Fruit fly (Drosophila melanogaster) whole organism, embryonic: ENCODE measurements around the gene CG7530.
A peak's percentile ranks its signal among the peaks of the same experiment; 100 is the strongest.

Source experiments
- ATbp ChIP-seq: fragments of 200-800 bp; sonication (Bioruptor generic); optimal IDR thresholded peaks from 2 replicates; lab custom pipeline; 2017; ENCODE audit warnings: missing biosample characterization, mild to moderate bottlenecking, missing genetic modification characterization, missing genetic modification reagents
- C15 ChIP-seq: fragments of 200-800 bp; sonication (Bioruptor generic); IDR thresholded peaks from 3 replicates; pipeline ENCODE4 v1.3.6; 2022; ENCODE audit warnings: missing biosample characterization, missing genetic modification characterization
- CG10431 ChIP-seq: fragments of 200-800 bp; sonication (Bioruptor generic); optimal IDR thresholded peaks from 3 replicates; lab custom pipeline; 2018; ENCODE audit warnings: missing biosample characterization, mild to moderate bottlenecking, missing genetic modification characterization
- CG10462 ChIP-seq: fragments of 200-800 bp; sonication (Bioruptor generic); optimal IDR thresholded peaks from 2 replicates; lab custom pipeline; 2016; ENCODE audit warnings: missing biosample characterization, missing genetic modification characterization
- CG12659 ChIP-seq: fragments of 200-800 bp; sonication (Bioruptor generic); optimal IDR thresholded peaks from 3 replicates; lab custom pipeline; 2017; ENCODE audit warnings: mild to moderate bottlenecking, missing biosample characterization, missing genetic modification reagents, missing genetic modification characterization
- CG15601 ChIP-seq: fragments of 200-800 bp; sonication (Bioruptor generic); optimal IDR thresholded peaks from 3 replicates; lab custom pipeline; 2019; ENCODE audit warnings: missing biosample characterization, mild to moderate bottlenecking, missing genetic modification characterization, moderate library complexity
- CG15696 ChIP-seq: fragments of 200-800 bp; sonication (Bioruptor generic); optimal IDR thresholded peaks from 2 replicates; lab custom pipeline; 2019; ENCODE audit warnings: missing biosample characterization, mild to moderate bottlenecking, missing genetic modification characterization, moderate library complexity
- CG16813 ChIP-seq: fragments of 200-800 bp; sonication (Bioruptor generic); IDR thresholded peaks from 3 replicates; pipeline ENCODE4 v1.3.6; 2022; ENCODE audit warnings: missing biosample characterization, missing genetic modification characterization; ENCODE audit not compliant: partially characterized antibody
- CG16863 ChIP-seq: fragments of 200-800 bp; sonication (Bioruptor generic); optimal IDR thresholded peaks from 3 replicates; lab custom pipeline; 2016; ENCODE audit warnings: missing biosample characterization, missing genetic modification characterization
- CG17361 ChIP-seq: fragments of 200-800 bp; sonication (Bioruptor generic); IDR thresholded peaks from 3 replicates; pipeline ENCODE4 v1.3.6; 2022; ENCODE audit warnings: missing biosample characterization, missing genetic modification characterization
- CG18011 ChIP-seq: fragments of 200-800 bp; sonication (Bioruptor generic); optimal IDR thresholded peaks from 2 replicates; lab custom pipeline; 2017; ENCODE audit warnings: missing biosample characterization, missing genetic modification characterization, mild to moderate bottlenecking, moderate library complexity, missing genotype
- CG2116 ChIP-seq: fragments of 200-800 bp; sonication (Bioruptor generic); optimal IDR thresholded peaks from 3 replicates; lab custom pipeline; 2018; ENCODE audit warnings: missing biosample characterization, mild to moderate bottlenecking, missing genetic modification characterization
- CG3726 ChIP-seq: fragments of 200-800 bp; sonication (Bioruptor generic); IDR thresholded peaks from 3 replicates; pipeline ENCODE4, ENCODE4 v1.3.6; 2022; ENCODE audit warnings: missing biosample characterization, missing genetic modification characterization
- CG5953 ChIP-seq: fragments of 200-800 bp; sonication (Bioruptor generic); IDR thresholded peaks from 2 replicates; pipeline ENCODE4 v1.3.6; 2022; ENCODE audit warnings: missing biosample characterization, missing genetic modification characterization
- CG6254 ChIP-seq: fragments of 200-800 bp; sonication (Bioruptor generic); optimal IDR thresholded peaks from 3 replicates; lab custom pipeline; 2017; ENCODE audit warnings: mild to moderate bottlenecking, missing biosample characterization, missing genetic modification reagents, missing genetic modification characterization
- CG6813 ChIP-seq: fragments of 200-800 bp; sonication (Bioruptor generic); optimal IDR thresholded peaks from 2 replicates; lab custom pipeline; 2017; ENCODE audit warnings: missing biosample characterization, missing genetic modification characterization, mild to moderate bottlenecking, moderate library complexity, missing genetic modification reagents
- CG8359 ChIP-seq: fragments of 200-800 bp; sonication (Bioruptor generic); optimal IDR thresholded peaks from 2 replicates; lab custom pipeline; 2017; ENCODE audit warnings: missing biosample characterization, mild to moderate bottlenecking, missing genetic modification characterization, borderline replicate concordance
- CG8478 ChIP-seq: fragments of >200 bp; optimal IDR thresholded peaks from 2 replicates; lab custom pipeline; 2018
- CG8765 ChIP-seq: fragments of 200-800 bp; sonication (Bioruptor generic); IDR thresholded peaks from 2 replicates; pipeline ENCODE4 v1.3.6; 2022; ENCODE audit warnings: missing biosample characterization, missing genetic modification characterization
- CG9215 ChIP-seq: fragments of 200-800 bp; sonication (Bioruptor generic); IDR thresholded peaks from 2 replicates; pipeline ENCODE4 v1.3.6; 2022; ENCODE audit warnings: missing biosample characterization, missing genetic modification characterization
- CG9817 ChIP-seq: fragments of 200-800 bp; sonication (Bioruptor generic); optimal IDR thresholded peaks from 2 replicates; lab custom pipeline; 2018; ENCODE audit warnings: missing biosample characterization, mild to moderate bottlenecking, missing genetic modification characterization, moderate library complexity
- Dip2 ChIP-seq: fragments of 200-800 bp; sonication (Bioruptor generic); IDR thresholded peaks from 2 replicates; pipeline ENCODE4 v1.3.6; 2022; ENCODE audit warnings: missing biosample characterization, missing genetic modification characterization
- Gsc ChIP-seq: fragments of 200-800 bp; sonication (Bioruptor generic); IDR thresholded peaks from 2 replicates; pipeline ENCODE4 v1.3.6; 2022; ENCODE audit warnings: missing biosample characterization, missing genetic modification characterization
- Hmr ChIP-seq: fragments of 200-800 bp; sonication (Bioruptor generic); optimal IDR thresholded peaks from 3 replicates; lab custom pipeline; 2017; ENCODE audit warnings: mild to moderate bottlenecking, missing biosample characterization, missing genetic modification reagents, missing genetic modification characterization
- NFAT ChIP-seq: fragments of 200-800 bp; sonication (Bioruptor generic); IDR thresholded peaks from 2 replicates; pipeline ENCODE4 v1.3.6; 2022; ENCODE audit warnings: missing biosample characterization, missing genetic modification characterization
- Optix ChIP-seq: fragments of 200-800 bp; sonication (Bioruptor generic); IDR thresholded peaks from 3 replicates; pipeline ENCODE4 v1.3.6; 2022; ENCODE audit warnings: missing biosample characterization, missing genetic modification characterization
- Tbp ChIP-seq: fragments of >200 bp; optimal IDR thresholded peaks from 2 replicates; lab custom pipeline; 2018; ENCODE audit warnings: missing biosample characterization, missing genetic modification characterization
- bbx ChIP-seq: fragments of 200-800 bp; sonication (Bioruptor generic); IDR thresholded peaks from 2 replicates; pipeline ENCODE4 v1.3.6; 2022; ENCODE audit warnings: missing biosample characterization, missing genetic modification characterization; ENCODE audit not compliant: partially characterized antibody
- cg ChIP-seq: fragments of 200-800 bp; sonication (Bioruptor generic); optimal IDR thresholded peaks from 3 replicates; lab custom pipeline; 2019; ENCODE audit warnings: missing biosample characterization, mild to moderate bottlenecking, missing genetic modification characterization, moderate library complexity
- dm ChIP-seq: fragments of 200-800 bp; sonication (Bioruptor generic); optimal IDR thresholded peaks from 3 replicates; lab custom pipeline; 2016; ENCODE audit warnings: missing biosample characterization, missing genetic modification characterization
- en ChIP-seq: fragments of 200-800 bp; sonication (Bioruptor generic); optimal IDR thresholded peaks from 2 replicates; lab custom pipeline; 2016; ENCODE audit warnings: missing biosample characterization, missing genetic modification characterization
- gem ChIP-seq: fragments of 200-800 bp; sonication (Bioruptor generic); optimal IDR thresholded peaks from 2 replicates; lab custom pipeline; 2019; ENCODE audit warnings: missing biosample characterization, mild to moderate bottlenecking, missing genetic modification characterization, moderate library complexity
- grn ChIP-seq: fragments of 200-800 bp; sonication (Bioruptor generic); optimal IDR thresholded peaks from 3 replicates; lab custom pipeline; 2017; ENCODE audit warnings: missing biosample characterization, missing genetic modification characterization
- klu ChIP-seq: fragments of 200-800 bp; sonication (Bioruptor generic); IDR thresholded peaks from 2 replicates; pipeline ENCODE4 v1.3.6; 2022; ENCODE audit warnings: missing biosample characterization, missing genetic modification characterization
- prd ChIP-seq, 3 experiments: fragments of >200 bp in 2 of 3; fragments of 200-800 bp in 1 of 3; sonication (Bioruptor generic) in 1 of 3; optimal IDR thresholded peaks in 2 of 3; IDR thresholded peaks in 1 of 3; 2 replicates in 2 of 3; 3 replicates in 1 of 3; pipeline versions ENCODE4 v1.3.6 to Lab custom; 2017 to 2022; ENCODE audit warnings: missing biosample characterization in 1 of 3, missing genetic modification characterization in 1 of 3
- pum ChIP-seq: fragments of 200-800 bp; sonication (Bioruptor generic); optimal IDR thresholded peaks from 2 replicates; lab custom pipeline; 2016; ENCODE audit warnings: missing biosample characterization, missing genetic modification characterization
- seq ChIP-seq: fragments of 200-800 bp; sonication (Bioruptor generic); IDR thresholded peaks from 2 replicates; pipeline ENCODE4 v1.3.6; 2022; ENCODE audit warnings: missing biosample characterization, missing genetic modification characterization
- so ChIP-seq: fragments of 200-800 bp; sonication (Bioruptor generic); IDR thresholded peaks from 3 replicates; pipeline ENCODE4 v1.3.6; 2022; ENCODE audit warnings: missing biosample characterization, missing genetic modification characterization
- sqz ChIP-seq: fragments of 200-800 bp; sonication (Bioruptor generic); optimal IDR thresholded peaks from 3 replicates; lab custom pipeline; 2018; ENCODE audit warnings: missing biosample characterization, mild to moderate bottlenecking, missing genetic modification characterization
- tap ChIP-seq: fragments of 200-800 bp; optimal IDR thresholded peaks from 3 replicates; lab custom pipeline; 2019; ENCODE audit warnings: missing biosample characterization, mild to moderate bottlenecking, missing genetic modification characterization, moderate library complexity
- tna ChIP-seq: fragments of 200-800 bp; sonication (Bioruptor generic); IDR thresholded peaks from 2 replicates; pipeline ENCODE4 v1.3.6; 2022; ENCODE audit warnings: missing biosample characterization, missing genetic modification characterization; ENCODE audit not compliant: partially characterized antibody
- twi ChIP-seq: fragments of 200-800 bp; optimal IDR thresholded peaks from 2 replicates; lab custom pipeline; 2019; ENCODE audit warnings: missing biosample characterization, mild to moderate bottlenecking, missing genetic modification characterization, moderate library complexity
- unpg ChIP-seq: fragments of 200-800 bp; sonication (Bioruptor generic); optimal IDR thresholded peaks from 3 replicates; lab custom pipeline; 2018; ENCODE audit warnings: missing biosample characterization, mild to moderate bottlenecking, missing genetic modification characterization, moderate library complexity
- vnd ChIP-seq: fragments of 200-800 bp; sonication (Bioruptor generic); IDR thresholded peaks from 3 replicates; pipeline ENCODE4 v1.3.6; 2022; ENCODE audit warnings: missing biosample characterization, missing genetic modification characterization; ENCODE audit not compliant: partially characterized antibody
- wek ChIP-seq: fragments of 200-800 bp; sonication (Bioruptor generic); optimal IDR thresholded peaks from 3 replicates; lab custom pipeline; 2018; ENCODE audit warnings: missing biosample characterization, mild to moderate bottlenecking, missing genetic modification characterization, moderate library complexity
- zen ChIP-seq: fragments of 200-800 bp; sonication (Bioruptor generic); optimal IDR thresholded peaks from 3 replicates; lab custom pipeline; 2018; ENCODE audit warnings: missing biosample characterization, mild to moderate bottlenecking, missing genetic modification characterization, moderate library complexity

Gene CG7530

DNA sequence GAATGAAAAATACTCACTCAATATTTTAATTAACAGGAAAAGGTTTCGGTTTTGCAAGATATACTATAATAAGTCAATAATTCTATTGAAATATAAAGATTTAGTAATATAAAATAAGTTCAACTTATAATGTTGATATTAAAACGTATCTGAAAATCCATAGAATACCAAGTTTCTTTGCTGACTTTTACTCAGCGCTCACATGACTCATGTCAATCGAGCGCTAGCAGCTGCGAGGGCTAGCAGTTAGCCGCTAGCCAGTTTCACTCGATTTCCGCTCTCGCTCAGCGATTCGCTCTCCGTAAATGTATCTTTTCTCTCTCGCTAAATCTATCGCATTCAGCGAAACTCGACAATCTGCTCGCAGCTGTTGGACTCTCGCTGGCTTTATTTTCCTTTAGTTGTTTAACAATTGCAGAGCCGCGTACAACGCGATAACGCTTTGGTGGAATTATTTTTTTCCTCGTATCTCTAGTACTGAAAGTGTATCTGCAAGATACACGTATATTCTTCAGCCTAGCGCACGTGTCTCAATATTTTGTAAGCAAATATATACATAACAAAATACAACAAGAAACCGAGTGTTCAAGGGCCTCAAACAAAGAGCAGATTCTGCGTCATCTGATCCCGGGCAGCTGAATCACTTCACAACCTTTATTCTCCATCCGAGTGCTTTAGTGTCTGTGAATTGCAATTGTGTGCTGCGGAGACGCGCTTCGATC, 17.9 kb upstream of the CG7530 start (continued):
- peak; percentile 42; the same call in 1 of the 2 replicates for TF ChIP-seq tna
- TF ChIP-seq Dip2 (GFP tag; lab: Robert Waterston, UW), result no peak
- peak; percentile 35 for TF ChIP-seq dm (GFP tag; lab: Kevin White, UChicago)
- TF ChIP-seq so (GFP tag; lab: Robert Waterston, UW), result peak; percentile 85; the same call in 2 of the 3 replicates
- peak; percentile 48 for TF ChIP-seq cg (GFP tag; lab: Kevin White, UChicago)
- TF ChIP-seq Hmr, result peak; percentile 87
- peak; percentile 69 for TF ChIP-seq gem (tag; lab: Kevin White, UChicago)
- no peak for TF ChIP-seq CG9215 (GFP tag; lab: Robert Waterston, UW)
- no peak for TF ChIP-seq C15 (GFP tag; lab: Robert Waterston, UW)
- peak; percentile 26; the same call in 1 of the 3 replicates for TF ChIP-seq CG16813
- no peak for TF ChIP-seq CG5953 (GFP tag; lab: Robert Waterston, UW)
- TF ChIP-seq twi, result peak; percentile 65
- TF ChIP-seq CG6813 (GFP tag; lab: Kevin White, UChicago), result peak; percentile 92
- peak; percentile 60 for TF ChIP-seq tap (tag; lab: Kevin White, UChicago)
- TF ChIP-seq sqz (GFP tag; lab: Kevin White, UChicago), result peak; percentile 82
- peak; percentile 76 for TF ChIP-seq bbx (GFP tag; lab: Robert Waterston, UW)
- peak; percentile 44 for TF ChIP-seq CG18011 (GFP tag; lab: Kevin White, UChicago)
- peak; percentile 69 for TF ChIP-seq CG8359 (GFP tag; lab: Kevin White, UChicago)

DNA sequence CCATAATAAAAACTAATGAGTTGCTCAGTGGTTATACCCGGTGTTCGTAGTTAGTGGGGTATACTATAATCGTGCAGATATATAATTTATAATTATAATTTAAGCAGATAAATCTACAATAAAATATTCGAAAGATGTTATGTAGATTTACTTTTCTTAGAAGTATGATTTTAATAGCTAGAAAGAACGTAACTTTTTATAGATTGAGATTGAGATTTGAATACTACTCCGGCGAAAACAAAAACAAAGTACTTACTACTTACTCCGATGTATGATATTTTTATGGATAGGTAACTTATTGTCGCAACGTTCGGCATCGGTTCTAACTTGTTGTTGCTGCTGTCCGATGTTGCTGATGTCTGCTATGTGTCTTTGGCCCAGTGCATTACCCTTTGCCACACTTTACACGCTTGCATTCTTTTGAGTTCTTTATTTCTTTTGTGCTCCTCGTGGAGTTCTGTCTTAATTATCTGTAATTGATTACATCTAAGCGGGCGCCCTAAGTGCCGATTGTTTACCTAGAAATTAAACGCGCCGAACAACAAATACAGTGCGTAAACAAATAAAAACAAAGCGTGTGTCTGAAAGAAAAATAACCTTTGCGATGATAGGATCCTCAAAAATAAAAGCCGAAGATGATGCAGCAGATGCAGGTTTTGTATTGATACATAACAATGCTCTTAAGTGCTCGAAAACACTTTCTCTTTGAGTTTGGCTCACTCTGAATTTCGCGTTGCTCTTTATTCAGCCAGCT, 17.2 kb upstream of the CG7530 start:
- TF ChIP-seq tna (no peak), CG2116 (GFP tag; lab: Kevin White, UChicago) (no peak), C15 (GFP tag; lab: Robert Waterston, UW) (no peak), wek (GFP tag; lab: Kevin White, UChicago) (peak; percentile 44), CG8478 (no peak), grn (GFP tag; lab: Kevin White, UChicago) (no peak), Tbp (GFP tag; lab: Kevin White, UChicago) (no peak), CG15696 (tag; lab: Kevin White, UChicago) (peak; percentile 46), CG8765 (no peak), Optix (GFP tag; lab: Robert Waterston, UW) (no peak), CG15601 (tag; lab: Kevin White, UChicago) (peak; percentile 47), CG9817 (no peak), CG3726 (GFP tag; lab: Robert Waterston, UW) (no peak), en (GFP tag; lab: Kevin White, UChicago) (peak; percentile 7), prd (optimal IDR thresholded peaks at IDR 0.05; lab: Kevin White, UChicago) (no peak), prd (GFP tag; IDR thresholded peaks at IDR 0.05; lab: Robert Waterston, UW) (no peak), NFAT (no peak), CG10431 (GFP tag; lab: Kevin White, UChicago) (peak; percentile 43), CG6254 (GFP tag; lab: Kevin White, UChicago) (no peak), seq (GFP tag; lab: Robert Waterston, UW) (no peak), CG18011 (GFP tag; lab: Kevin White, UChicago) (no peak), CG17361 (GFP tag; lab: Robert Waterston, UW) (peak; percentile 45; the same call in 1 of the 3 replicates), klu (GFP tag; lab: Robert Waterston, UW) (no peak), CG12659 (GFP tag; lab: Kevin White, UChicago) (no peak), vnd (GFP tag; lab: Robert Waterston, UW) (no peak), CG10462 (GFP tag; lab: Kevin White, UChicago) (no peak), zen (tag; lab: Kevin White, UChicago) (peak; percentile 48), pum (no peak), CG16863 (no peak), unpg (no peak), Gsc (no peak), ATbp (no peak)
